Fruit fly (Drosophila melanogaster): ENCODE results near the gene CG11034.

The CG11034 gene

dm6 chr2L:5795192-5795591 lies 10.0 kb upstream of the CG11034 start (continued):
- TF ChIP-seq nom (GFP tag; optimal IDR thresholded peaks at IDR 0.05) (no peak), D19B (GFP tag; optimal IDR thresholded peaks at IDR 0.05) (no peak), Drgx (GFP tag; IDR thresholded peaks at IDR 0.05) (0 out of 2 replicates have a peak, but pooled peaks have one; percentile 31), Sin3A (optimal IDR thresholded peaks at IDR 0.05) (no peak), CG4730 (GFP tag; IDR thresholded peaks at IDR 0.05) (no peak), pfk (GFP tag; optimal IDR thresholded peaks at IDR 0.05) (no peak), E2f2 (GFP tag; IDR thresholded peaks at IDR 0.05) (no peak), ems (GFP tag; optimal IDR thresholded peaks at IDR 0.05) (no peak), Jarid2 (GFP tag; optimal IDR thresholded peaks at IDR 0.05) (no peak), CG11723 (GFP tag; optimal IDR thresholded peaks at IDR 0.05) (no peak), CG2129 (GFP tag; IDR thresholded peaks at IDR 0.05; ENCODE audit: partially characterized antibody) (no peak), Spps (tag; optimal IDR thresholded peaks at IDR 0.05) (no peak), Ets65A (GFP tag) (peak; percentile 69), maf-S (GFP tag; optimal IDR thresholded peaks at IDR 0.05) (no peak), slbo (GFP tag; IDR thresholded peaks at IDR 0.05) (no peak), dysf (GFP tag; IDR thresholded peaks at IDR 0.05) (peak; percentile 17; the same call in 1 of the 3 replicates), TFAM (GFP tag; optimal IDR thresholded peaks at IDR 0.05) (no peak), MESR4 (GFP tag; optimal IDR thresholded peaks at IDR 0.05) (no peak), CG31388 (GFP tag; optimal IDR thresholded peaks at IDR 0.05) (no peak), CG43689 (GFP tag; IDR thresholded peaks at IDR 0.05) (no peak), CG3838 (GFP tag; optimal IDR thresholded peaks at IDR 0.05) (no peak), ftz-f1 (GFP tag; optimal IDR thresholded peaks at IDR 0.05) (no peak), usp (GFP tag; optimal IDR thresholded peaks at IDR 0.05) (no peak), MBD-R2 (GFP tag; IDR thresholded peaks at IDR 0.05) (no peak), gem (tag; optimal IDR thresholded peaks at IDR 0.05) (peak; percentile 4), gcm2 (GFP tag; optimal IDR thresholded peaks at IDR 0.05) (no peak)

DNA sequence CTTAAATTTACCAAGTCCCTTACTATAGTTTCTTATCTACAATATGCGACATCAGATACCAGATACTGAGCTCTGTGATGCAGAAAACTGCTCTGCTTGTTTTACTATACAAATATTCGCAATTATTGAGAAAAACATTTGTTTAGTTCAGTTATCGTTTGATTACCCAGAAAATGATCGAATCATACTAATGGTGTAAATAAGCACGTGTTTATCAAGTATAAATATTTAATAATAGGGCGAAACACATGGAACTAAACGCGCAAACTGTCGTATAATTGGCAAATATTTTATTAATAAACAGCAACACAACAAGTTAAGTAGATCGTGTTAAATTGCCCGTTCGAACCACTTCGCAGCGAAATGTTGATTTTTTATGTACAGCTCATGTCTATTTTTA lies 7.2 kb upstream of the CG11034 start:
- no peak for TF ChIP-seq Oaz (GFP tag; IDR thresholded peaks at IDR 0.05)
- TF ChIP-seq Fer1 (GFP tag; optimal IDR thresholded peaks at IDR 0.05) = peak; percentile 60
- TF ChIP-seq CG15696 (tag; optimal IDR thresholded peaks at IDR 0.05) = no peak
- no peak for TF ChIP-seq aop (GFP tag; IDR thresholded peaks at IDR 0.05)
- TF ChIP-seq CG7839 (tag; optimal IDR thresholded peaks at IDR 0.05) = peak; percentile 57
- no peak for TF ChIP-seq vvl (GFP tag; IDR thresholded peaks at IDR 0.05)
- TF ChIP-seq ken (GFP tag; IDR thresholded peaks at IDR 0.05) = no peak
- peak; percentile 46 for TF ChIP-seq schlank (tag; optimal IDR thresholded peaks at IDR 0.05)
- TF ChIP-seq CG2875 (GFP tag; optimal IDR thresholded peaks at IDR 0.05) = peak; percentile 15
- TF ChIP-seq grn (GFP tag; optimal IDR thresholded peaks at IDR 0.05) = peak; percentile 26
- no peak for TF ChIP-seq yki (optimal IDR thresholded peaks at IDR 0.05)
- TF ChIP-seq Lim3 (GFP tag; IDR thresholded peaks at IDR 0.05) = no peak
- TF ChIP-seq Usf (GFP tag; optimal IDR thresholded peaks at IDR 0.05) = no peak
- no peak for TF ChIP-seq CG16863 (GFP tag; optimal IDR thresholded peaks at IDR 0.05)
- peak; percentile 4 for TF ChIP-seq CG12219 (GFP tag; optimal IDR thresholded peaks at IDR 0.05)
- peak; percentile 46 for TF ChIP-seq scrt (GFP tag; optimal IDR thresholded peaks at IDR 0.05)
- TF ChIP-seq Hsf (GFP tag; optimal IDR thresholded peaks at IDR 0.05) = peak; percentile 14
- TF ChIP-seq vnd (GFP tag; IDR thresholded peaks at IDR 0.05; ENCODE audit: partially characterized antibody) = no peak
- peak; percentile 61 for TF ChIP-seq CG18764 (GFP tag; optimal IDR thresholded peaks at IDR 0.05)
- TF ChIP-seq CG18619 (GFP tag; optimal IDR thresholded peaks at IDR 0.05) = peak; percentile 63
- TF ChIP-seq al (GFP tag; IDR thresholded peaks at IDR 0.05) = no peak
- TF ChIP-seq CG4707 (GFP tag; optimal IDR thresholded peaks at IDR 0.05) = no peak
- TF ChIP-seq Pdp1 (GFP tag; optimal IDR thresholded peaks at IDR 0.05) = no peak
- TF ChIP-seq E2f2 (GFP tag; IDR thresholded peaks at IDR 0.05) = 0 out of 2 replicates have a peak, but pooled peaks have one; percentile 29
- no peak for TF ChIP-seq h (optimal IDR thresholded peaks at IDR 0.05)
- peak; percentile 56 for TF ChIP-seq CG15479 (GFP tag; optimal IDR thresholded peaks at IDR 0.05)
- TF ChIP-seq CG8944 (GFP tag; optimal IDR thresholded peaks at IDR 0.05) = no peak
- peak; percentile 8 for TF ChIP-seq CG4328 (GFP tag; optimal IDR thresholded peaks at IDR 0.05)
- TF ChIP-seq CG11695 (GFP tag; IDR thresholded peaks at IDR 0.05) = 0 out of 3 replicates have a peak, but pooled peaks have one; percentile 34

Measured in whole organism, embryonic.